Fruit fly (Drosophila melanogaster) whole organism, embryonic: ENCODE measurements around the gene brm.

Experiments used
- Blimp-1 ChIP-seq: fragments of 200-800 bp; sonication (Bioruptor generic); optimal IDR thresholded peaks from 3 replicates; lab custom pipeline; 2018; ENCODE audit warnings: missing biosample characterization, missing genetic modification characterization, mild to moderate bottlenecking, moderate library complexity, missing genetic modification reagents
- CG10209 ChIP-seq: fragments of 200-800 bp; sonication (Bioruptor generic); optimal IDR thresholded peaks from 3 replicates; lab custom pipeline; 2017; ENCODE audit warnings: missing biosample characterization, mild to moderate bottlenecking, missing genetic modification characterization, missing genetic modification reagents
- CG10267 ChIP-seq: fragments of 200-800 bp; sonication (Bioruptor generic); optimal IDR thresholded peaks from 2 replicates; lab custom pipeline; 2018; ENCODE audit warnings: missing biosample characterization, mild to moderate bottlenecking, missing genetic modification characterization, moderate library complexity
- CG10979 ChIP-seq: fragments of 200-800 bp; sonication (Bioruptor generic); optimal IDR thresholded peaks from 2 replicates; lab custom pipeline; 2018; ENCODE audit warnings: missing biosample characterization, mild to moderate bottlenecking, missing genetic modification characterization, moderate library complexity
- CG12219 ChIP-seq: fragments of 200-800 bp; sonication (Bioruptor generic); optimal IDR thresholded peaks from 3 replicates; lab custom pipeline; 2018; ENCODE audit warnings: missing biosample characterization, mild to moderate bottlenecking, missing genetic modification characterization
- CG14710 ChIP-seq: fragments of 200-800 bp; sonication (Bioruptor generic); optimal IDR thresholded peaks from 3 replicates; lab custom pipeline; 2019; ENCODE audit warnings: missing biosample characterization, mild to moderate bottlenecking, missing genetic modification characterization, moderate library complexity
- CG15479 ChIP-seq: fragments of 200-800 bp; sonication (Bioruptor generic); optimal IDR thresholded peaks from 3 replicates; lab custom pipeline; 2019; ENCODE audit warnings: missing biosample characterization, mild to moderate bottlenecking, missing genetic modification characterization, moderate library complexity
- CG15696 ChIP-seq: fragments of 200-800 bp; sonication (Bioruptor generic); optimal IDR thresholded peaks from 2 replicates; lab custom pipeline; 2019; ENCODE audit warnings: missing biosample characterization, mild to moderate bottlenecking, missing genetic modification characterization, moderate library complexity
- CG17361 ChIP-seq: fragments of 200-800 bp; sonication (Bioruptor generic); IDR thresholded peaks from 3 replicates; pipeline ENCODE4 v1.3.6; 2022; ENCODE audit warnings: missing biosample characterization, missing genetic modification characterization
- CG17829 ChIP-seq: fragments of 200-800 bp; optimal IDR thresholded peaks from 2 replicates; lab custom pipeline; 2019; ENCODE audit warnings: missing biosample characterization, mild to moderate bottlenecking, missing genetic modification characterization, moderate library complexity
- CG18262 ChIP-seq: fragments of 200-800 bp; optimal IDR thresholded peaks from 3 replicates; lab custom pipeline; 2019; ENCODE audit warnings: missing biosample characterization, mild to moderate bottlenecking, missing genetic modification characterization, moderate library complexity
- CG2712 ChIP-seq: fragments of 200-800 bp; optimal IDR thresholded peaks from 3 replicates; lab custom pipeline; 2019; ENCODE audit warnings: missing biosample characterization, mild to moderate bottlenecking, missing genetic modification characterization, moderate library complexity
- CG3281 ChIP-seq: fragments of 200-800 bp; sonication (Bioruptor generic); optimal IDR thresholded peaks from 3 replicates; lab custom pipeline; 2017; ENCODE audit warnings: missing biosample characterization, mild to moderate bottlenecking, missing genetic modification characterization
- CG4360 ChIP-seq: fragments of 200-800 bp; sonication (Bioruptor generic); IDR thresholded peaks from 2 replicates; pipeline ENCODE4 v1.3.6; 2022; ENCODE audit warnings: missing biosample characterization, missing genetic modification characterization
- CG7271 ChIP-seq: fragments of 200-800 bp; sonication (Bioruptor generic); optimal IDR thresholded peaks from 2 replicates; lab custom pipeline; 2018; ENCODE audit warnings: missing biosample characterization, mild to moderate bottlenecking, missing genetic modification characterization, moderate library complexity
- D ChIP-seq, 2 experiments: fragments of 200-800 bp in 1 of 2; fragments of >200 bp in 1 of 2; sonication (Bioruptor generic) in 1 of 2; optimal IDR thresholded peaks; 2 replicates in 1 of 2; 3 replicates in 1 of 2; lab custom pipeline; 2017; ENCODE audit warnings: mild to moderate bottlenecking in 1 of 2, missing biosample characterization in 1 of 2, missing genetic modification characterization in 1 of 2, missing genetic modification reagents in 1 of 2
- D19A ChIP-seq: fragments of 200-800 bp; optimal IDR thresholded peaks from 3 replicates; lab custom pipeline; 2019; ENCODE audit warnings: missing biosample characterization, mild to moderate bottlenecking, missing genetic modification characterization, moderate library complexity
- Doc3 ChIP-seq: fragments of 200-800 bp; sonication (Bioruptor generic); IDR thresholded peaks from 3 replicates; pipeline ENCODE4 v1.3.6; 2022; ENCODE audit warnings: missing biosample characterization, missing genetic modification characterization; ENCODE audit not compliant: partially characterized antibody
- ERR ChIP-seq: fragments of 200-800 bp; sonication (Bioruptor generic); optimal IDR thresholded peaks from 2 replicates; lab custom pipeline; 2016; ENCODE audit warnings: missing biosample characterization, missing genetic modification characterization
- Ets65A ChIP-seq: fragments of 200-800 bp; sonication (Bioruptor generic); peaks from one replicate; lab custom pipeline; 2016; ENCODE audit warnings: missing biosample characterization, missing genetic modification characterization
- Hr51 ChIP-seq, 2 experiments: fragments of 200-800 bp; sonication (Bioruptor generic); optimal IDR thresholded peaks; 2 replicates in 1 of 2; 3 replicates in 1 of 2; lab custom pipeline; 2016 to 2018; ENCODE audit warnings: missing biosample characterization in 2 of 2, missing genetic modification characterization in 2 of 2, mild to moderate bottlenecking in 1 of 2, moderate library complexity in 1 of 2
- Stat92E ChIP-seq, 3 experiments: fragments of >200 bp in 2 of 3; fragments of 200-800 bp in 1 of 3; sonication (Bioruptor generic) in 1 of 3; optimal IDR thresholded peaks; 2 replicates each; lab custom pipeline; 2017 to 2019; ENCODE audit warnings: missing biosample characterization in 3 of 3, missing genetic modification characterization in 3 of 3, mild to moderate bottlenecking in 1 of 3, moderate library complexity in 1 of 3
- Xrp1 ChIP-seq: fragments of 200-800 bp; sonication (Bioruptor generic); IDR thresholded peaks from 2 replicates; pipeline ENCODE4 v1.3.6; 2022; ENCODE audit warnings: missing biosample characterization, missing genetic modification characterization
- br ChIP-seq: fragments of >200 bp; optimal IDR thresholded peaks from 2 replicates; lab custom pipeline; 2017
- dan ChIP-seq: fragments of 200-800 bp; sonication (Bioruptor generic); IDR thresholded peaks from 2 replicates; pipeline ENCODE4 v1.3.6; 2022; ENCODE audit warnings: missing biosample characterization, missing genetic modification characterization
- dimm ChIP-seq: fragments of 200-800 bp; sonication (Bioruptor generic); IDR thresholded peaks from 2 replicates; pipeline ENCODE4 v1.3.6; 2022; ENCODE audit warnings: missing biosample characterization, missing genetic modification characterization
- dmrt11E ChIP-seq: fragments of 200-800 bp; sonication (Bioruptor generic); optimal IDR thresholded peaks from 3 replicates; lab custom pipeline; 2018; ENCODE audit warnings: missing biosample characterization, mild to moderate bottlenecking, missing genetic modification characterization, moderate library complexity
- gem ChIP-seq: fragments of 200-800 bp; sonication (Bioruptor generic); optimal IDR thresholded peaks from 2 replicates; lab custom pipeline; 2019; ENCODE audit warnings: missing biosample characterization, mild to moderate bottlenecking, missing genetic modification characterization, moderate library complexity
- lola ChIP-seq, 3 experiments: fragments of >200 bp in 2 of 3; fragments of 200-800 bp in 1 of 3; sonication (Bioruptor generic) in 1 of 3; optimal IDR thresholded peaks; 2 replicates each; lab custom pipeline; 2017 to 2019; ENCODE audit warnings: missing biosample characterization in 3 of 3, missing genetic modification characterization in 3 of 3, mild to moderate bottlenecking in 1 of 3, moderate library complexity in 1 of 3
- pnt ChIP-seq: fragments of 200-800 bp; sonication (Bioruptor generic); optimal IDR thresholded peaks from 3 replicates; lab custom pipeline; 2016; ENCODE audit warnings: missing biosample characterization, missing genetic modification characterization
- prd ChIP-seq, 3 experiments: fragments of >200 bp in 2 of 3; fragments of 200-800 bp in 1 of 3; sonication (Bioruptor generic) in 1 of 3; optimal IDR thresholded peaks in 2 of 3; IDR thresholded peaks in 1 of 3; 2 replicates in 2 of 3; 3 replicates in 1 of 3; pipeline versions ENCODE4 v1.3.6 to Lab custom; 2017 to 2022; ENCODE audit warnings: missing biosample characterization in 1 of 3, missing genetic modification characterization in 1 of 3
- sens ChIP-seq: fragments of 200-800 bp; sonication (Bioruptor generic); peaks from one replicate; lab custom pipeline; 2016; ENCODE audit warnings: missing biosample characterization, missing genetic modification characterization
- slp2 ChIP-seq: fragments of 200-800 bp; sonication (Bioruptor generic); optimal IDR thresholded peaks from 2 replicates; lab custom pipeline; 2016; ENCODE audit warnings: missing biosample characterization, missing genetic modification characterization
- sr ChIP-seq: fragments of 200-800 bp; sonication (Bioruptor generic); IDR thresholded peaks from 3 replicates; pipeline ENCODE4 v1.3.6; 2022; ENCODE audit warnings: missing biosample characterization, missing genetic modification characterization
- tll ChIP-seq, 2 experiments: fragments of 200-800 bp in 1 of 2; fragments of >200 bp in 1 of 2; sonication (Bioruptor generic) in 1 of 2; optimal IDR thresholded peaks; 2 replicates each; lab custom pipeline; 2017 to 2019; ENCODE audit warnings: missing biosample characterization in 2 of 2, missing genetic modification characterization in 2 of 2, mild to moderate bottlenecking in 1 of 2, moderate library complexity in 1 of 2
- vnd ChIP-seq: fragments of 200-800 bp; sonication (Bioruptor generic); IDR thresholded peaks from 3 replicates; pipeline ENCODE4 v1.3.6; 2022; ENCODE audit warnings: missing biosample characterization, missing genetic modification characterization; ENCODE audit not compliant: partially characterized antibody
- zen ChIP-seq: fragments of 200-800 bp; sonication (Bioruptor generic); optimal IDR thresholded peaks from 3 replicates; lab custom pipeline; 2018; ENCODE audit warnings: missing biosample characterization, mild to moderate bottlenecking, missing genetic modification characterization, moderate library complexity

Gene brm

DNA sequence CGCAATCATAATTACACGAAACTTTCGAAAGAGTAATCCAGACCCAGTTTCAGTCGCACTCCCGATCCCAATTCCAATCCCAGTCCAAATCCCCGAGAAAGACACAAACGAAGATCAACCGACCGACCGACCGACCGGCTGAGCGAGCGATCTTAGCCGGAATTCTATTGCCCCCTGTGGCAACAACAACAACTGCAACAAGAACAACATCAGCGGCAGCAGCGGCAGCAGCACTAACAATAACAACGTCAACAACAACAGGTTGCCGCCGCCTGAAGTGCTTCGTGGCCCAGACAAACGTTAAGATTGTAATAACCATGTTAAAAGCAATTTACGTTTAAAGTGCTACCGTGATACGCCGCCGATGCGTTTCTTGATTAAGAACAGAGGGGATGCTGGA, 36.1 kb upstream of the brm start:
- TF ChIP-seq CG4360 (peak; percentile 91), Stat92E (GFP tag; optimal IDR thresholded peaks at IDR 0.05; lab: Kevin White, UChicago) (peak in 1 of 3 experiments; percentile 17), CG3281 (GFP tag; lab: Kevin White, UChicago) (no peak), D (optimal IDR thresholded peaks at IDR 0.05; lab: Kevin White, UChicago) (peak; percentile 59), D (GFP tag; optimal IDR thresholded peaks at IDR 0.05; lab: Kevin White, UChicago) (no peak), zen (tag; lab: Kevin White, UChicago) (peak; percentile 40), prd (optimal IDR thresholded peaks at IDR 0.05; lab: Kevin White, UChicago) (no peak), prd (GFP tag; IDR thresholded peaks at IDR 0.05; lab: Robert Waterston, UW) (peak; percentile 48; the same call in 1 of the 3 replicates), CG15696 (no peak), vnd (no peak)
- TF ChIP-seq, all 482 proteins: peak for 5

- peak; percentile 2 for TF ChIP-seq CG10979
- peak; percentile 32; the same call in 1 of the 2 replicates for TF ChIP-seq Xrp1
- peak; percentile 55 for TF ChIP-seq zen (tag; lab: Kevin White, UChicago)
- TF ChIP-seq prd (optimal IDR thresholded peaks at IDR 0.05; lab: Kevin White, UChicago) = no peak
- peak; percentile 48; the same call in 1 of the 3 replicates for TF ChIP-seq prd (GFP tag; IDR thresholded peaks at IDR 0.05; lab: Robert Waterston, UW)
- no peak for TF ChIP-seq Hr51 (GFP tag; optimal IDR thresholded peaks at IDR 0.05; lab: Kevin White, UChicago)
- no peak for TF ChIP-seq pnt (GFP tag; lab: Kevin White, UChicago)
- TF ChIP-seq CG10267 (tag; lab: Kevin White, UChicago) = peak; percentile 43
- TF ChIP-seq CG17829 (tag; lab: Kevin White, UChicago) = peak; percentile 20
- TF ChIP-seq sens = peak; percentile 58
- peak; percentile 36 for TF ChIP-seq CG14710
- TF ChIP-seq dimm = no peak
- TF ChIP-seq CG12219 (GFP tag; lab: Kevin White, UChicago) = no peak
- no peak for TF ChIP-seq br (lab: Kevin White, UChicago)
- TF ChIP-seq CG18262 (tag; lab: Kevin White, UChicago) = peak; percentile 52
- TF ChIP-seq lola (GFP tag; optimal IDR thresholded peaks at IDR 0.05; lab: Kevin White, UChicago) = peak in 1 of 3 experiments; percentile 19
- no peak for TF ChIP-seq Ets65A (GFP tag; lab: Kevin White, UChicago)
- 0 out of 3 replicates have a peak, but pooled peaks have one; percentile 26 for TF ChIP-seq CG17361 (GFP tag; lab: Robert Waterston, UW)
- peak; percentile 10 for TF ChIP-seq D19A (tag; lab: Kevin White, UChicago)
- peak; percentile 38 for TF ChIP-seq CG2712 (tag; lab: Kevin White, UChicago)
- no peak for TF ChIP-seq CG10209
- TF ChIP-seq dan = no peak
- TF ChIP-seq CG7271 (tag; lab: Kevin White, UChicago) = peak; percentile 19
- TF ChIP-seq Blimp-1 = peak; percentile 30
- TF ChIP-seq gem (tag; lab: Kevin White, UChicago) = peak; percentile 27
- TF ChIP-seq dmrt11E (tag; lab: Kevin White, UChicago) = peak; percentile 37
- no peak for TF ChIP-seq ERR (GFP tag; lab: Kevin White, UChicago)
Measured at dm6 chr3L:16018251-16018583, 35.5 kb upstream of the brm start.

DNA sequence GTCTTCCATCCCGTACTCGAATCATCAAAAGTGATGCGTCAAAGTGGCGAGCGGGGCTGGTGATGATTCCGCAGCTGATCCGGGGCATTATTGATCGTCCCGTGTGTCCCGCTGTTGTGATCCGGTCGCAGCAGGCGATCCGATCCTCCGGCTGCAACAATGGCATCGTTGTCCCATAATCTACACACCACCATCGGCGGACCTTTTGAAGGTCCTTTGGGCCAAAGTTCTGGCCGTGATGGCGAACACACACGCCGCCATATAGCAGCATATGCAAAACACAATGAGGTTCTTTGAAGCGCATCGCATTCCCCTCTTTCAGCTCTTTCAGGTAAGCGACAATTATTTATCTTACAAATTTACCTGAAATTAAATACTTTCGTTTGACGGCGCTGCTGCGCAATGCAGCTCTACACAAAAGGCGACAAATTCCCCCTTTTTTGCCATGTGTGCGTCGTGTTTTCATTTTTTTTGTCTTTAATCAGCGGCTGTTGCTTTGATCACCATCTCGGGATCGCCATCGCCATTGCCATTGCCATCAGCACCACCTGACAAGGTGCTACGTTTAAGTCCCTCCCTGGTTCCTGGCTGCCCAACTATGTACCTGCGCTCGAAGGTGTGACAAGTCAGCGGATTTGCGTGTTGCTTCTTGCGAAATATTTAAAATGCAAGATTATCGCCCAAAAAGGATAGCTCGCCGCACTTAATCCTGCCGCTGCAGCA, 35.0 kb upstream of the brm start:
- peak; percentile 3 for TF ChIP-seq Ets65A (GFP tag; lab: Kevin White, UChicago)
- no peak for TF ChIP-seq sr
- TF ChIP-seq D (optimal IDR thresholded peaks at IDR 0.05; lab: Kevin White, UChicago) = peak; percentile 94
- TF ChIP-seq D (GFP tag; optimal IDR thresholded peaks at IDR 0.05; lab: Kevin White, UChicago) = no peak
- TF ChIP-seq slp2 (GFP tag; lab: Kevin White, UChicago) = no peak
- TF ChIP-seq Doc3 (GFP tag; lab: Robert Waterston, UW) = 0 out of 3 replicates have a peak, but pooled peaks have one; percentile 29
- TF ChIP-seq tll (GFP tag; optimal IDR thresholded peaks at IDR 0.05; lab: Kevin White, UChicago) = peak in 1 of 2 experiments; percentile 85
- TF ChIP-seq CG15479 = peak; percentile 77
- TF ChIP-seq, all 482 proteins: peak for 5
